Worm (Caenorhabditis elegans): Measurements from ENCODE around the gene crh-1.

The crh-1 gene

DNA sequence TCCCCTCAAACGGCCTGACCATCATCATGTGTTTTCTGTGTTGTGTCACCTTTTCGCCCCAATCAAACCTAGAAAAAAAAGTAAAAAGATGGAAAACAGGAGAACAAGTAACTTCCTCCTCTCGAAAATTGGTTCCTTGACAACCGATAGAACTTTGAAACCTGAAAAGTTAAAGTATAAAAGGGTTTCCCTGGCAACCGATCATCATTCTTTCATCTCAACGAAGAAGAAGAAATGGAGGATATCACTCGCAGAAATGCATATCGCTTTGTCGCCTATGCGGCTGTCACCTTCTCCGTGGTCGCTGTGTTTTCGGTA lies 46.2 kb downstream of the crh-1 start, which contains the start of gene col-95:
Gene col-95 (plus strand): TSS at position 219 of the 318 bp plus-strand sequence.
- TF ChIP-seq C34F6.9 (tag; optimal IDR thresholded peaks at IDR 0.05) (no peak), sma-9 (GFP tag; optimal IDR thresholded peaks at IDR 0.05) (no peak), sma-9 (tag; optimal IDR thresholded peaks at IDR 0.05) (no peak), ztf-11 (tag; optimal IDR thresholded peaks at IDR 0.05) (no peak), aly-2 (tag; optimal IDR thresholded peaks at IDR 0.05) (no peak), sem-4 (tag; optimal IDR thresholded peaks at IDR 0.05) (no peak), alr-1 (tag; optimal IDR thresholded peaks at IDR 0.05) (no peak), lin-11 (tag; optimal IDR thresholded peaks at IDR 0.05) (no peak)

DNA sequence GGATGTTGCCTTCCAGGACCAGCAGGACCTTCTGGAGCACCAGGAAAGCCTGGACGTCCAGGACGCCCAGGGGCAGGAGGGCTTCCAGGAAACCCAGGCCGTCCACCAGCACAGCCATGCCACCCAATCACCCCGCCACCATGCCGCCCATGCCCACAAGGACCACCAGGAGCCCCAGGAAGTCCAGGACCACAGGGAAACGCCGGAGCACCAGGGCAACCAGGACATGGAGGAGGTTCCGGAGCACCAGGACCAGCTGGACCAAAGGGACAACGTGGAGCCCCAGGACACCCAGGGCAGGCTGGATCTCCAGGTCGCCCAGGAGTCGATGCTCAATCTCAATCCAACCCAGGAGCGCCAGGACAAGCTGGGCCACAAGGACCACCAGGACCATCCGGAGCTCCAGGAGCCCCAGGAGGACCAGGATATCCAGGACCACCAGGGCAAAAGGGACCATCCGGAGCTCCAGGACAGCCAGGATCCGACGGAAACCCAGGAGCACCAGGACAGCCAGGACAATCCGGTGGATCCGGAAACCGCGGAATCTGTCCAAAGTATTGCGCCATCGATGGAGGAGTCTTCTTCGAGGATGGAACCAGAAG lies 46.9 kb downstream of the crh-1 start:
- TF ChIP-seq peb-1 (tag; optimal IDR thresholded peaks at IDR 0.05) (no peak), unc-55 (GFP tag; optimal IDR thresholded peaks at IDR 0.05) (no peak), ztf-4 (tag; optimal IDR thresholded peaks at IDR 0.05) (no peak), nhr-77 (tag; optimal IDR thresholded peaks at IDR 0.05) (no peak), zag-1 (tag; optimal IDR thresholded peaks at IDR 0.05) (no peak), ztf-11 (tag; optimal IDR thresholded peaks at IDR 0.05) (no peak), ceh-82 (tag; optimal IDR thresholded peaks at IDR 0.05) (no peak)

DNA sequence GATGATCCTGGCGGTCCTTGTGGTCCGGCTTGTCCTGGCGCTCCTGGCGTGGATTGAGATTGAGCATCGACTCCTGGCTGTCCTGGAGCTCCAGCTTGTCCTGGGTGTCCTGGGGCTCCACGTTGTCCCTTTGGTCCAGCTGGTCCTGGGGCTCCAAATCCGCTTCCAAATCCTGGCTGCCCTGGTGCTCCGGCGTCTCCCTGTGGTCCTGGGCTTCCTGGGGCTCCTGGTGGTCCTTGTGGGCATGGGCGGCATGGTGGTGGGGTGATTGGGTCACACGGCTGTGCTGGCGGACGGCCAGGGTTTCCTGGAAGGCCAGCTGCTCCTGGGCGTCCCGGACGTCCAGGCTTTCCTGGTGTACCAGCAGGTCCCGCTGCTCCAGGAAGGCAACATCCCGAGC lies 48.4 kb downstream of the crh-1 start:
- no peak for TF ChIP-seq nhr-77 (tag; optimal IDR thresholded peaks at IDR 0.05)
- no peak for TF ChIP-seq ztf-1 (GFP tag; conservative IDR thresholded peaks at IDR 0.05)
- TF ChIP-seq ceh-82 (tag; optimal IDR thresholded peaks at IDR 0.05) = no peak
- TF ChIP-seq C34F6.9 (tag; optimal IDR thresholded peaks at IDR 0.05) = no peak
- TF ChIP-seq sem-4 (tag; optimal IDR thresholded peaks at IDR 0.05) = no peak
- TF ChIP-seq alr-1 (tag; optimal IDR thresholded peaks at IDR 0.05) = no peak
- no peak for TF ChIP-seq nhr-25 (tag; optimal IDR thresholded peaks at IDR 0.05)
- TF ChIP-seq zag-1 (tag; optimal IDR thresholded peaks at IDR 0.05) = no peak
- TF ChIP-seq mdl-1 (tag; optimal IDR thresholded peaks at IDR 0.05) = no peak

DNA sequence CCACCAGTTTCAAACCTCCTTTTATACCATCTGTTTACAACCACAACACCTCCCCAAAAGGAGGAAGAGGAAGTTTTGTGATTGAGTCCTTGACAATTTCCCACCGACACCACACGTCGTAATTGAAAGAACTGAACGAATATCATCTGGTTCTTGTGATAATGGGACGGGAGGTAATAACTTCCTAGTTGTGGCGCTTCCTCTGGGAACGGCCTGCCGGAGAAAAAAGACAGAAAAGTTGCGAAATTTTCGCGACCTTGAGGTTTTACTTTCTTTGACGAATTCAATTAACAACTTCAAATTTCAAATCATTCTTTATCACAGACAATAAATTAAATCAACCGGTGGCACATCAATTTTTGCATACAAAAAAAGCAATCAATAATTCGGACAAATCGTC lies 49.1 kb downstream of the crh-1 start, which contains the start of gene col-96:
Gene col-96 (minus strand): TSS at position 101 of the 400 bp plus-strand sequence.
- no peak for TF ChIP-seq F13H6.1 (tag; optimal IDR thresholded peaks at IDR 0.05)
- TF ChIP-seq egl-27 (tag; optimal IDR thresholded peaks at IDR 0.05) = peak; percentile 49
- no peak for TF ChIP-seq nhr-6 (tag; optimal IDR thresholded peaks at IDR 0.05)
- no peak for TF ChIP-seq snpc-4 (tag; optimal IDR thresholded peaks at IDR 0.05)
- TF ChIP-seq nhr-129 (tag; optimal IDR thresholded peaks at IDR 0.05) = no peak
- no peak for TF ChIP-seq lin-39 (tag; optimal IDR thresholded peaks at IDR 0.05)
- TF ChIP-seq ceh-16 (tag; optimal IDR thresholded peaks at IDR 0.05) = no peak

DNA sequence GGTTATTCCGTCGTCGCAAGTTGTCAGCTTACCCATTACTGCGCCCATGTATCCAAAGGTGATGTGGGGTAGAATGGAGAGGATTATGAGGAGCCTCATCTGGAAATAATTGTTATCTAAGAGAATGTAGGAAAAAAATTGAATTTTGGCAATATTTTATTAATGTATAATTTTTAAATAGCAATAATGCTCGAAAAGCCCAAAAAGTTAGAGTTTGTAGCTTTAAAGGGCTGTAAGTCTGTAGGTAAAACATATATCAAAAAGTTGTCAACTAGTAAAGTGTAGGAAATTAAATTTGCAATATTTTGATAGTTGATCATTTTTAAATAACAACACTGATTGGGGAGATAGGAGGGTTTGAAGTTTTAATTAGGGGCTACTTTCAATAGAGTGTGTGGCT lies 51.2 kb downstream of the crh-1 start, which contains the start of gene Y41C4A.8:
Gene Y41C4A.8 (minus strand): TSS at position 101 of the 400 bp plus-strand sequence.
- no peak for TF ChIP-seq sem-4 (tag; optimal IDR thresholded peaks at IDR 0.05)

DNA sequence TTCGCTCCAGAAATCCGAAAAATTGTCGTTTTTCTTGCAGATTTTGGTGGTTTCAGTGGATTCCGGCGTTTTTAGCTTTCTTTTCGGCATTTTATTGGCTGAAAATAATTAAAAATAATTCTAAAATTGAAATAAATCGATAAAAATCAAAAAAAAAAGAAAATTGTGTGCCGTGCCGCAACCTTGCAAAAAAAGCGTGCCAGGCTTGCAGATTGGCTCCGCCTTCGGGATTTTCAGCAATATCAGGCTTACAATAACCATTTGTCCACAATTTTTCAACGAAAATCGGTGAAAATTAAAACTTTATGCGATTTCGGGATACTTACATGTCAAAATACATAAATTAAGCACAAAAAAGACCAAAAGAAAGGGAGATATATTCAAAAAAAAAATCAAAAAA lies 61.0 kb downstream of the crh-1 start, which contains the start of gene Y41C4A.9:
Gene Y41C4A.9 (minus strand): TSS at position 98 of the 400 bp plus-strand sequence.
- TF ChIP-seq peb-1 (tag; optimal IDR thresholded peaks at IDR 0.05) = no peak
- TF ChIP-seq lin-13 (GFP tag; optimal IDR thresholded peaks at IDR 0.05) = no peak
- no peak for TF ChIP-seq dmd-4 (tag; optimal IDR thresholded peaks at IDR 0.05)
- TF ChIP-seq lsy-2 (tag; optimal IDR thresholded peaks at IDR 0.05) = no peak
- no peak for TF ChIP-seq zag-1 (tag; optimal IDR thresholded peaks at IDR 0.05)
- no peak for TF ChIP-seq unc-55 (GFP tag; optimal IDR thresholded peaks at IDR 0.05)
- no peak for TF ChIP-seq nhr-23 (tag; optimal IDR thresholded peaks at IDR 0.05)
- no peak for TF ChIP-seq nhr-25 (tag; optimal IDR thresholded peaks at IDR 0.05)
- TF ChIP-seq nhr-12 (tag; optimal IDR thresholded peaks at IDR 0.05) = no peak
- no peak for TF ChIP-seq snpc-4 (tag; optimal IDR thresholded peaks at IDR 0.05)
- no peak for TF ChIP-seq Y55F3AM.14 (GFP tag; optimal IDR thresholded peaks at IDR 0.05)
- no peak for TF ChIP-seq lin-39 (tag; optimal IDR thresholded peaks at IDR 0.05)
- TF ChIP-seq ceh-82 (tag; optimal IDR thresholded peaks at IDR 0.05) = no peak
- TF ChIP-seq egl-27 (tag; optimal IDR thresholded peaks at IDR 0.05) = no peak
- no peak for TF ChIP-seq mdl-1 (tag; optimal IDR thresholded peaks at IDR 0.05)
- TF ChIP-seq blmp-1 (tag; optimal IDR thresholded peaks at IDR 0.05; ENCODE audit: insufficient read depth) = no peak
